Fruit fly (Drosophila melanogaster): ENCODE measurements around the gene RpL22.

RpL22 gene

DNA sequence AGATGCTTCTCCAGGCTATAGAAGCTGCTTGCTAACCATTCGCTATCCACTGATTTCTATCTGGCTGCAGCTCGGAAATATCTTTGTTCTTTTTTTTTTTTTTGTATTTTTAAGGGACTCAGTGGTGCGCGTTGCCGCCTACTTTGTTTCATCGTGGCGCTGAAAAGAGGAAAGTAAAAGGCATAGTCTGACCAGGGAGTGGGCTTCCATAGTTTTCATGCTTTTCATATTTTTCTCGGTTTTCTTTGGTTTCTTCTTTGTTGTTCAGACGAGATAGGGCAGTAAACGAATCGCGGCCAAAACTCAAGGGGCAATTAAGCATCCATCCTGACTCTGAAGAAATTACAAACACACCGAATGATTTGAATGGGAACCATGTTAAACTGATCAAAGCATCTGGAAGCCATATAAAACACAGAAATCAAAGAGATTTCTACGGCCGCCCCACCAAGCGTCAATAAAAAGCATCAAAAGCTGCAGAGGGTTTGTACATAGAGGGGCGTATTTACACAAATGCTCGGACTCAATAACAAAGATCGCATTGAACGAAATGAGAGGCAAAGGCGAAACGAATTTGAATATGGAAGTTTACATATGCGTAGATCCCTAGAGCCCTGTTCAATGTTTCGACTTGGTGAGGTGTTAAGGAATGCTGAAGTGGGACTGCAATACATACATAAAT lies 7.5 kb upstream of the RpL22 start (continued):
- TF ChIP-seq Scr (GFP tag; IDR thresholded peaks at IDR 0.05; ENCODE audit: partially characterized antibody) (no peak), bcd (GFP tag; optimal IDR thresholded peaks at IDR 0.05) (no peak), CG12236 (GFP tag; optimal IDR thresholded peaks at IDR 0.05) (no peak), CG1233 (GFP tag; optimal IDR thresholded peaks at IDR 0.05) (peak; percentile 15), CG5953 (GFP tag; IDR thresholded peaks at IDR 0.05) (no peak), Xbp1 (GFP tag; optimal IDR thresholded peaks at IDR 0.05) (no peak), Dref (GFP tag; IDR thresholded peaks at IDR 0.05) (no peak), PHDP (tag; optimal IDR thresholded peaks at IDR 0.05) (no peak), CG10565 (GFP tag; optimal IDR thresholded peaks at IDR 0.05) (no peak), tx (GFP tag; optimal IDR thresholded peaks at IDR 0.05) (no peak), nau (GFP tag; optimal IDR thresholded peaks at IDR 0.05) (peak; percentile 25), Max (GFP tag; optimal IDR thresholded peaks at IDR 0.05) (no peak), CG18619 (GFP tag; optimal IDR thresholded peaks at IDR 0.05) (no peak), seq (GFP tag; IDR thresholded peaks at IDR 0.05) (no peak), Sox102F (GFP tag; optimal IDR thresholded peaks at IDR 0.05) (peak; percentile 6), dati (GFP tag; IDR thresholded peaks at IDR 0.05) (no peak), E2f2 (GFP tag; IDR thresholded peaks at IDR 0.05) (0 out of 2 replicates have a peak, but pooled peaks have one; percentile 16), trh (GFP tag; optimal IDR thresholded peaks at IDR 0.05) (no peak), CG1792 (GFP tag; optimal IDR thresholded peaks at IDR 0.05) (no peak), CG8089 (GFP tag; optimal IDR thresholded peaks at IDR 0.05) (peak; percentile 10), sens-2 (GFP tag; IDR thresholded peaks at IDR 0.05) (no peak), Bdp1 (GFP tag; optimal IDR thresholded peaks at IDR 0.05) (no peak), CG18011 (GFP tag; optimal IDR thresholded peaks at IDR 0.05) (no peak), Awh (GFP tag; IDR thresholded peaks at IDR 0.05) (peak; percentile 53; the same call in 1 of the 2 replicates), Oli (tag; optimal IDR thresholded peaks at IDR 0.05) (no peak), run (tag; optimal IDR thresholded peaks at IDR 0.05) (no peak), CG11504 (tag; optimal IDR thresholded peaks at IDR 0.05) (no peak), CG1647 (GFP tag; optimal IDR thresholded peaks at IDR 0.05) (no peak), CG14965 (GFP tag; optimal IDR thresholded peaks at IDR 0.05; ENCODE audit: borderline replicate concordance) (no peak), zen (tag; optimal IDR thresholded peaks at IDR 0.05) (no peak), Sry-β (GFP tag; optimal IDR thresholded peaks at IDR 0.05) (no peak), CG31388 (GFP tag; optimal IDR thresholded peaks at IDR 0.05) (no peak), bigmax (GFP tag; optimal IDR thresholded peaks at IDR 0.05) (no peak), ap (GFP tag; IDR thresholded peaks at IDR 0.05) (no peak), exex (tag; optimal IDR thresholded peaks at IDR 0.05) (no peak), CG9609 (GFP tag; optimal IDR thresholded peaks at IDR 0.05) (no peak), CG12744 (GFP tag; optimal IDR thresholded peaks at IDR 0.05) (no peak), ac (GFP tag; optimal IDR thresholded peaks at IDR 0.05) (no peak), Camta (GFP tag; optimal IDR thresholded peaks at IDR 0.05) (no peak), aop (GFP tag; IDR thresholded peaks at IDR 0.05) (no peak), CG11696 (GFP tag; IDR thresholded peaks at IDR 0.05) (no peak), CG17328 (GFP tag; IDR thresholded peaks at IDR 0.05) (no peak), CG11456 (GFP tag; IDR thresholded peaks at IDR 0.05) (no peak), CG15011 (GFP tag; optimal IDR thresholded peaks at IDR 0.05) (no peak), CG15479 (GFP tag; optimal IDR thresholded peaks at IDR 0.05) (no peak), crol (GFP tag; IDR thresholded peaks at IDR 0.05) (no peak), nerfin-1 (tag; optimal IDR thresholded peaks at IDR 0.05) (no peak), D19B (GFP tag; optimal IDR thresholded peaks at IDR 0.05) (no peak), mld (GFP tag; IDR thresholded peaks at IDR 0.05; ENCODE audit: partially characterized antibody) (no peak), YL-1 (GFP tag; optimal IDR thresholded peaks at IDR 0.05) (no peak), ase (GFP tag; IDR thresholded peaks at IDR 0.05) (no peak)
